Worm (Caenorhabditis elegans) whole organism, L2 larva: Measurements from ENCODE around the gene Y39E4B.5.

Source experiments
- C34F6.9 ChIP-seq: fragments of 150-350 bp; optimal IDR thresholded peaks from 2 replicates; lab custom pipeline; 2014; ENCODE audit warnings: missing biosample characterization, missing genetic modification characterization
- F13H6.1 ChIP-seq: sonication (generic microtip); optimal IDR thresholded peaks from 2 replicates; lab custom pipeline; 2016; ENCODE audit warnings: missing genetic modification characterization, missing compliant biosample characterization
- R02D3.7 ChIP-seq: fragments of 150-350 bp; optimal IDR thresholded peaks from 2 replicates; lab custom pipeline; 2014; ENCODE audit warnings: missing biosample characterization, missing genetic modification characterization
- Y55F3AM.14 ChIP-seq: fragments of 200-800 bp; sonication (Bioruptor generic); optimal IDR thresholded peaks from 2 replicates; lab custom pipeline; 2018; ENCODE audit warnings: mild to moderate bottlenecking, missing genetic modification characterization, missing compliant biosample characterization
- ZK546.5 ChIP-seq: sonication (generic microtip); optimal IDR thresholded peaks from 2 replicates; lab custom pipeline; 2017; ENCODE audit warnings: missing biosample characterization, missing genetic modification characterization
- alr-1 ChIP-seq: fragments of 150-350 bp; optimal IDR thresholded peaks from 2 replicates; lab custom pipeline; 2014; ENCODE audit warnings: missing biosample characterization, missing genetic modification characterization
- blmp-1 ChIP-seq: sonication (generic microtip); optimal IDR thresholded peaks from 2 replicates; lab custom pipeline; 2017; ENCODE audit warnings: missing genetic modification characterization, mild to moderate bottlenecking, missing compliant biosample characterization, antibody characterized with exemption, moderate library complexity; ENCODE audit not compliant: insufficient read depth
- ceh-82 ChIP-seq: fragments of 150-350 bp; optimal IDR thresholded peaks from 2 replicates; lab custom pipeline; 2014; ENCODE audit warnings: missing biosample characterization, missing genetic modification characterization
- crh-2 ChIP-seq: sonication (generic microtip); optimal IDR thresholded peaks from 2 replicates; lab custom pipeline; 2017; ENCODE audit warnings: missing biosample characterization, missing genetic modification characterization
- dmd-4 ChIP-seq: sonication (generic microtip); optimal IDR thresholded peaks from 2 replicates; lab custom pipeline; 2017; ENCODE audit warnings: missing biosample characterization, missing genetic modification characterization
- egl-27 ChIP-seq: sonication (generic microtip); optimal IDR thresholded peaks from 3 replicates; lab custom pipeline; 2017; ENCODE audit warnings: missing biosample characterization, missing genetic modification reagents, missing genetic modification characterization
- elt-3 ChIP-seq: sonication (generic microtip); optimal IDR thresholded peaks from 2 replicates; lab custom pipeline; 2017; ENCODE audit warnings: missing biosample characterization, missing genetic modification characterization
- fos-1 ChIP-seq: fragments of 150-350 bp; optimal IDR thresholded peaks from 2 replicates; lab custom pipeline; 2014; ENCODE audit warnings: missing biosample characterization, missing genetic modification characterization
- gmeb-1 ChIP-seq: fragments of 150-350 bp; optimal IDR thresholded peaks from 2 replicates; lab custom pipeline; 2014; ENCODE audit warnings: missing biosample characterization, missing genetic modification characterization
- lin-11 ChIP-seq: fragments of 150-350 bp; sonication (generic microtip); optimal IDR thresholded peaks from 2 replicates; lab custom pipeline; 2014; ENCODE audit warnings: missing biosample characterization, missing genetic modification characterization, inconsistent platforms, mixed read lengths
- lin-13 ChIP-seq: fragments of 150-350 bp; optimal IDR thresholded peaks from 2 replicates; lab custom pipeline; 2014; ENCODE audit warnings: missing biosample characterization, missing genetic modification reagents, missing genetic modification characterization
- lin-39 ChIP-seq: fragments of 150-350 bp; optimal IDR thresholded peaks from 2 replicates; lab custom pipeline; 2014; ENCODE audit warnings: missing biosample characterization, missing genetic modification reagents, missing genetic modification characterization
- lsy-2 ChIP-seq, 2 experiments: fragments of 150-350 bp in 1 of 2; sonication (generic microtip) in 1 of 2; optimal IDR thresholded peaks; 2 replicates each; lab custom pipeline; 2014 to 2017; ENCODE audit warnings: missing biosample characterization in 2 of 2, missing genetic modification characterization in 2 of 2
- mab-5 ChIP-seq: fragments of 150-350 bp; optimal IDR thresholded peaks from 2 replicates; lab custom pipeline; 2014; ENCODE audit warnings: missing biosample characterization, missing genetic modification characterization
- mbf-1 ChIP-seq: sonication (generic microtip); optimal IDR thresholded peaks from 2 replicates; lab custom pipeline; 2017; ENCODE audit warnings: missing biosample characterization, missing genetic modification characterization
- mdl-1 ChIP-seq, 2 experiments: fragments of 150-350 bp in 1 of 2; sonication (generic microtip) in 1 of 2; optimal IDR thresholded peaks; 2 replicates each; lab custom pipeline; 2017; ENCODE audit warnings: missing biosample characterization in 2 of 2, missing genetic modification characterization in 2 of 2
- nhr-11 ChIP-seq: fragments of 150-350 bp; optimal IDR thresholded peaks from 2 replicates; lab custom pipeline; 2014; ENCODE audit warnings: missing biosample characterization, missing genetic modification characterization
- nhr-12 ChIP-seq: fragments of 150-350 bp; optimal IDR thresholded peaks from 2 replicates; lab custom pipeline; 2014; ENCODE audit warnings: missing biosample characterization, missing genetic modification characterization
- nhr-21 ChIP-seq: fragments of 150-350 bp; optimal IDR thresholded peaks from 2 replicates; lab custom pipeline; 2014; ENCODE audit warnings: missing biosample characterization, missing genetic modification characterization
- nhr-23 ChIP-seq: fragments of 150-350 bp; optimal IDR thresholded peaks from 2 replicates; lab custom pipeline; 2014; ENCODE audit warnings: missing biosample characterization, missing genetic modification reagents, missing genetic modification characterization
- nhr-237 ChIP-seq: fragments of 150-350 bp; optimal IDR thresholded peaks from 2 replicates; lab custom pipeline; 2014; ENCODE audit warnings: missing biosample characterization, missing genetic modification characterization
- nhr-25 ChIP-seq: fragments of 150-350 bp; sonication (generic microtip); optimal IDR thresholded peaks from 3 replicates; lab custom pipeline; 2014; ENCODE audit warnings: missing biosample characterization, missing genetic modification characterization
- nhr-6 ChIP-seq: fragments of 150-350 bp; optimal IDR thresholded peaks from 2 replicates; lab custom pipeline; 2014; ENCODE audit warnings: missing biosample characterization, missing genetic modification characterization
- nhr-77 ChIP-seq: fragments of 150-350 bp; optimal IDR thresholded peaks from 2 replicates; lab custom pipeline; 2014; ENCODE audit warnings: missing biosample characterization, missing genetic modification characterization
- sem-4 ChIP-seq: fragments of 150-350 bp; optimal IDR thresholded peaks from 2 replicates; lab custom pipeline; 2014; ENCODE audit warnings: missing biosample characterization, missing genetic modification reagents, missing genetic modification characterization
- sma-3 ChIP-seq: sonication (generic microtip); optimal IDR thresholded peaks from 2 replicates; lab custom pipeline; 2016; ENCODE audit warnings: missing genetic modification reagents, missing genetic modification characterization, missing compliant biosample characterization
- unc-39 ChIP-seq: fragments of 150-350 bp; optimal IDR thresholded peaks from 2 replicates; lab custom pipeline; 2014; ENCODE audit warnings: missing biosample characterization, missing genetic modification characterization
- unc-55 ChIP-seq: fragments of 150-350 bp; sonication (generic microtip); optimal IDR thresholded peaks from 3 replicates; lab custom pipeline; 2014; ENCODE audit warnings: missing biosample characterization, missing genetic modification reagents, missing genetic modification characterization
- unc-62 ChIP-seq: fragments of 150-350 bp; optimal IDR thresholded peaks from 2 replicates; lab custom pipeline; 2014; ENCODE audit warnings: missing biosample characterization, missing genetic modification reagents, missing genetic modification characterization
- zag-1 ChIP-seq: fragments of 150-350 bp; optimal IDR thresholded peaks from 2 replicates; lab custom pipeline; 2014; ENCODE audit warnings: missing biosample characterization, missing genetic modification characterization
- ztf-1 ChIP-seq: fragments of 200-800 bp; sonication (Bioruptor generic); conservative IDR thresholded peaks from 2 replicates; pipeline ENCODE4 v1.3.6; 2022; ENCODE audit warnings: missing genetic modification characterization, missing compliant biosample characterization
- ztf-11 ChIP-seq: sonication (generic microtip); optimal IDR thresholded peaks from 2 replicates; lab custom pipeline; 2017; ENCODE audit warnings: missing biosample characterization, missing genetic modification characterization
- ztf-4 ChIP-seq: fragments of 150-350 bp; optimal IDR thresholded peaks from 2 replicates; lab custom pipeline; 2014; ENCODE audit warnings: missing biosample characterization, missing genetic modification characterization

Y39E4B.5 gene

ce11 chrIII:13151765-13152164 is 18.0 kb upstream of the Y39E4B.5 start:
- peak; percentile 35 for TF ChIP-seq unc-55 (GFP tag; lab: Kevin White, UChicago)
- TF ChIP-seq R02D3.7 (tag; lab: Kevin White, UChicago) = no peak
- no peak for TF ChIP-seq ztf-1
- no peak for TF ChIP-seq nhr-23
- TF ChIP-seq elt-3 (tag; lab: Kevin White, UChicago) = no peak
- no peak for TF ChIP-seq nhr-11 (tag; lab: Kevin White, UChicago)

ce11 chrIII:13152697-13153391 is 16.9 kb upstream of the Y39E4B.5 start, which contains the start of gene Y39E4B.10:
Y39E4B.10 (minus strand) TSS chrIII:13152858.
- TF ChIP-seq fos-1 (tag; lab: Kevin White, UChicago) (peak; percentile 10), zag-1 (no peak), lin-11 (peak; percentile 9), R02D3.7 (tag; lab: Kevin White, UChicago) (no peak), blmp-1 (no peak), nhr-21 (tag; lab: Kevin White, UChicago) (no peak), F13H6.1 (tag; lab: Kevin White, UChicago) (peak; percentile 10), ceh-82 (tag; lab: Kevin White, UChicago) (no peak), sma-3 (GFP tag; lab: Kevin White, UChicago) (no peak), gmeb-1 (tag; lab: Kevin White, UChicago) (peak; percentile 33), nhr-237 (no peak), unc-55 (GFP tag; lab: Kevin White, UChicago) (peak; percentile 58), lin-13 (GFP tag; lab: Kevin White, UChicago) (no peak), ztf-11 (no peak), mdl-1 (tag; optimal IDR thresholded peaks at IDR 0.05; lab: Kevin White, UChicago) (no peak), egl-27 (tag; lab: Kevin White, UChicago) (no peak), lsy-2 (tag; optimal IDR thresholded peaks at IDR 0.05; lab: Kevin White, UChicago) (peak; percentile 2 to 64), crh-2 (tag; lab: Kevin White, UChicago) (peak; percentile 8), C34F6.9 (tag; lab: Kevin White, UChicago) (peak; percentile 69), alr-1 (tag; lab: Kevin White, UChicago) (no peak), dmd-4 (tag; lab: Kevin White, UChicago) (no peak), nhr-25 (tag; lab: Kevin White, UChicago) (peak; percentile 4), unc-39 (tag; lab: Kevin White, UChicago) (no peak), nhr-6 (no peak), ztf-4 (tag; lab: Kevin White, UChicago) (no peak)

- TF ChIP-seq unc-55 (GFP tag; lab: Kevin White, UChicago) = no peak
- no peak for TF ChIP-seq crh-2 (tag; lab: Kevin White, UChicago)
- no peak for TF ChIP-seq nhr-21 (tag; lab: Kevin White, UChicago)
- no peak for TF ChIP-seq ZK546.5
- no peak for TF ChIP-seq mbf-1
- TF ChIP-seq ceh-82 (tag; lab: Kevin White, UChicago) = no peak
- TF ChIP-seq nhr-11 (tag; lab: Kevin White, UChicago) = no peak
- TF ChIP-seq nhr-77 (tag; lab: Kevin White, UChicago) = no peak
- no peak for TF ChIP-seq R02D3.7 (tag; lab: Kevin White, UChicago)
- TF ChIP-seq mab-5 (tag; lab: Kevin White, UChicago) = no peak
- TF ChIP-seq C34F6.9 (tag; lab: Kevin White, UChicago) = no peak
- no peak for TF ChIP-seq lin-11
- TF ChIP-seq F13H6.1 (tag; lab: Kevin White, UChicago) = no peak
- no peak for TF ChIP-seq mdl-1 (tag; optimal IDR thresholded peaks at IDR 0.05; lab: Kevin White, UChicago)
- TF ChIP-seq Y55F3AM.14 (GFP tag; lab: Kevin White, UChicago) = no peak
- no peak for TF ChIP-seq gmeb-1 (tag; lab: Kevin White, UChicago)
- no peak for TF ChIP-seq lin-13 (GFP tag; lab: Kevin White, UChicago)
- TF ChIP-seq egl-27 (tag; lab: Kevin White, UChicago) = no peak
- TF ChIP-seq sem-4 (tag; lab: Kevin White, UChicago) = no peak
- TF ChIP-seq blmp-1 = no peak
Measured at ce11 chrIII:13153517-13153916, 16.2 kb upstream of the Y39E4B.5 start, which contains the start of gene abce-1. abce-1 (plus strand) TSS chrIII:13153817.

DNA sequence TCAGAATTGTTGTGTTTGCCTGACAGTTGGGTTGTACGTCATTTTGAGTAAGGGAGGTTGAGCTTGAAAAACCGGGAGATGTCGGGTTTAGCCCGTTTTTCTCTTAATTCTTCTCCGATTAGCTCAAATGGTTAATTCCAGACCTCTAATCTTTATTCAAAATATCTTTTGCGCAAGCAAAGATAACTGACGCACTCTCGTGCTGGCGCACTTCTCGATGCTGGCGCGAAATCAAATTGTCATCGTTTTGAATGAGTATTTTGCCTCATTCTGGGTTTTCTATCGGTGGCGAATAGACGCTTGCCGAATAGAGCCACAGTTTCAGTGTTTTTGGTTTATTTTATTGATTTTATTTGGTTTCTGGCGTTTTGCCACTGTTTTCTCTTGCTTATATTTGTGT is 9.1 kb upstream of the Y39E4B.5 start:
- TF ChIP-seq unc-55 (GFP tag; lab: Kevin White, UChicago) (peak; percentile 2), alr-1 (tag; lab: Kevin White, UChicago) (no peak), C34F6.9 (tag; lab: Kevin White, UChicago) (no peak), ztf-11 (no peak), nhr-12 (tag; lab: Kevin White, UChicago) (no peak), elt-3 (tag; lab: Kevin White, UChicago) (no peak), lin-39 (no peak), unc-62 (GFP tag; lab: Kevin White, UChicago) (no peak), unc-39 (tag; lab: Kevin White, UChicago) (no peak), gmeb-1 (tag; lab: Kevin White, UChicago) (peak; percentile 17), F13H6.1 (tag; lab: Kevin White, UChicago) (no peak)
